Worm (Caenorhabditis elegans) whole organism, L4/young adult: ENCODE measurements around the gene such-1.

Source experiments
- W03F9.2 ChIP-seq: fragments of 150-350 bp; optimal IDR thresholded peaks from 2 replicates; lab custom pipeline; 2014; ENCODE audit warnings: missing biosample characterization, missing genetic modification characterization
- dao-5 ChIP-seq: sonication (generic microtip); optimal IDR thresholded peaks from 2 replicates; lab custom pipeline; 2016; ENCODE audit warnings: missing genotype, missing genetic modification characterization, moderate library complexity, missing compliant biosample characterization
- him-1 ChIP-seq: sonication (generic microtip); optimal IDR thresholded peaks from 2 replicates; lab custom pipeline; 2016; ENCODE audit warnings: missing genotype, missing genetic modification reagents, missing genetic modification characterization, missing compliant biosample characterization

Gene such-1

ce11 chrIII:11488662-11489349 lies 34.8 kb downstream of the such-1 start:
- TF ChIP-seq him-1 (tag; lab: Kevin White, UChicago) (no peak), dao-5 (tag; lab: Kevin White, UChicago) (no peak), W03F9.2 (tag; lab: Kevin White, UChicago) (no peak)

- TF ChIP-seq him-1 (tag; lab: Kevin White, UChicago) (no peak), dao-5 (tag; lab: Kevin White, UChicago) (no peak), W03F9.2 (tag; lab: Kevin White, UChicago) (no peak)
These were observed 36.3 kb downstream of the such-1 start, which contains the start of gene popl-5 for ce11 chrIII:11487245-11487644. Gene popl-5, minus strand, starts transcription at chrIII:11487345.

DNA sequence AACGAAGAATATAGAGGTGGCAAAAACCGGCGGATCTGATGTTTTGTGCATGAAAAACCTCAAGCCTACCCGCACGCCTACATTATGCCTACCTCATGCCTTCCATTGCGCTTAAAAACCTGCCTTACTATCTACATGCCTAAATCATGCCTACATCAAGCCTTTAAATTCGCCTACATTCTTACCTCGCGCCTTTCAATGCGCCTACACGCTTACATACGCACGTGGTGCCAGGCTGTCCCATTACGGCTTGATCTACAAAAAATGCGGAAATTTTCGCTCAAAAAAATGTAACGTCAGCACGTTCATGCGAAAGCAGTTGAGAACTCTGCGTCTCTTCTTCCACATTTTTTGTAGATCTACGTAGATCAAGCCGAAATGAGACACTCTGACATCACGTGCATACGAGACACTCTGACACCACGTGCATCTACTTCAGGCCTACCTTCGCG lies 39.4 kb downstream of the such-1 start, which contains the start of gene fbxa-220:
Gene fbxa-220, minus strand, starts transcription at position 51 of the 452 bp plus-strand sequence.
- TF ChIP-seq him-1 (tag; lab: Kevin White, UChicago) (no peak), dao-5 (tag; lab: Kevin White, UChicago) (no peak), W03F9.2 (tag; lab: Kevin White, UChicago) (no peak)

DNA sequence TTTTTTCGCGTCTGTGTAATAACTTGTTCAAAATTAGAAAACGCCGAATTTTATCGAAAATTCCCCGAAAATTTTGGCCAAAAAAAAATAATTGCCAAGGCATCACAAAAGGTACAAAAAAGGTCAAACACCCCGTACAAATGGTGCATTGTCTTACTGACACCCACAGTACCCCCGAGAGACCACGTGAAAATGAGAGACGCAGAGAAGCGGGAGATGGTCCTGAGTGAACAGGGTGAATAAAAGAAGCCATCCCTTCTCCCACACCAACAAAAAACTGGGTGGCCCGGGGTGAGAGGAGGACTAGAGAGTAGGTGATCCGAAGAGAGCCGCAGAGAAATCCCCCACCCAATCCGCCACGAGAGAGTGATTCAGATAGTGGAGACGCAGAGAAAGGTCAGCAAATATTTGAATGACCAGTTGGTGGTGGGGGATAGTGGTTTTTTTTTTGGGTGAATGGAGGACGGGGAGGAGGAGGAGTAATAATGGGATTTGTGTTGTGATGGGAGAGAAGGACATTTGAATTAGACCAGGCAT lies 42.2 kb downstream of the such-1 start:
- TF ChIP-seq dao-5 (tag; lab: Kevin White, UChicago) = no peak
- no peak for TF ChIP-seq him-1 (tag; lab: Kevin White, UChicago)
- no peak for TF ChIP-seq W03F9.2 (tag; lab: Kevin White, UChicago)

ce11 chrIII:11478468-11479363 lies 44.8 kb downstream of the such-1 start:
- TF ChIP-seq him-1 (tag; lab: Kevin White, UChicago) (no peak), W03F9.2 (tag; lab: Kevin White, UChicago) (no peak), dao-5 (tag; lab: Kevin White, UChicago) (no peak)

DNA sequence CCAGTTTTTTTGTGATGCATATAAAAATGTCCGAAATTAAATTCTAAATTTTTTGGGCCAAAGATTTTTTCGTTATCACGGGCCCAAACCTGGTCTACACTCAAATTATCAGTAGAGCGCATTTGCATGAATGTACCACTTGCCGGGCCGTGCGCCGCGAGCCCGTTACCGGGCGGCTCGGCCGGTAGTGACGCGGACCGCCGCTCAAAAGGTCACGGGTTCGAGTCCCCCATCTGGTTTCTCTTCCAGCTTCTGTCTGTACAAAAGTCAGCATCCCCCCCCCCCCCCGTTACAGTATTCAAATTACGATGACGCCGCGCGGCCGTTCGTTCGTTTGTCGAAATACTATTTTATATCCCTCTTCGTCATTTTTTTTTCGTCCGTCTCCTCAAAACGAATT lies 46.3 kb downstream of the such-1 start:
- TF ChIP-seq W03F9.2 (tag; lab: Kevin White, UChicago) = no peak
- TF ChIP-seq him-1 (tag; lab: Kevin White, UChicago) = no peak
- TF ChIP-seq dao-5 (tag; lab: Kevin White, UChicago) = no peak

DNA sequence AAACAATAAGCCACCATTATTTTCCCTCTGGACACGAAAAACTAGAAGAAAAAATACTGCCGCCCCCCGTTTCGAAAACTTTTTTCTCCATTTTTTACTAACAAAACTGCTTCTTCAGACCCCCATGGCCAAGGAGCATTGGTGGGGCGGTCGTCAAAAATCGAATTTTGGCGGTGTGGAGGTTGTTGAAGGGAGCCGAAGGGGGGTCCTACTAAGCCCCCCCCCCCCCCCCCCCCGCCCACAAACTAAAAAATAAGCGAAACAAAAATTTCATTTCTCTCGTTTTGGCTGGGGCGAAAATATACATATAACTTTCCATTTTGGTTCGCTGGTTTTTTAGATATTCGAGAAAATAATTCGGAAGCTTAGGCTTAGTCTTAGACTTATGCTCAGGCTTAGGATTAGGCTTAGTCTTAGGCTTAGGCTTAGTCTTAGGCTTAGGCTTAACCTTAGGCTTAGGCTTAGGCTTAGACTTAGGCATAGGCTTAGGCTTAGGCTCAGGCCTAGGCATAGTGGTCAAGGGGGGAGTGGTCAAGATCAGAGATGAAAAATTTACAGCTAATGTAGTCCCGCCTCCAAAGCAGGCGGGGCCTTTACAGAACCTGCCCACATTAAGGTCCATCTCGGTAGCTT lies 48.8 kb downstream of the such-1 start:
- TF ChIP-seq him-1 (tag; lab: Kevin White, UChicago) (no peak), dao-5 (tag; lab: Kevin White, UChicago) (no peak), W03F9.2 (tag; lab: Kevin White, UChicago) (no peak)

DNA sequence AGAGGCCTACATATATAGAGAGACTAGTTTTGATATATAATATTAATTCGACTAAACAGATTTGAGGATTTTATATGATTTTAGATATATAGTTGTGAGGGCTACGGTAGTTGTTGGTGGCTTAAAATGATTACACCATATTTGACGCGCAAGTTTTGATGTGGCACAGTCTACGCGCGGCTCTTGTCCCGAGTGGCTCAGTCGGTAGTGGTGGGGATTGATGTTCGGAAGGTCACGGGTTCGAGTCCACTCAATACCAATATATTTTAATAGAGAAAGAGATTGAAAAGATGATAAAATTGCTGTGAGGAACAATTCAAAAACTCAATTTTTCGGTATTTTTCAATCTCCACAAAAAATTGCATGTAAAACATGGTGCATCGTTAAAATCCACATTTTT lies 50.7 kb downstream of the such-1 start:
- TF ChIP-seq him-1 (tag; lab: Kevin White, UChicago) = no peak
- TF ChIP-seq W03F9.2 (tag; lab: Kevin White, UChicago) = no peak
- TF ChIP-seq dao-5 (tag; lab: Kevin White, UChicago) = no peak

ce11 chrIII:11471336-11471735 lies 52.2 kb downstream of the such-1 start:
- TF ChIP-seq him-1 (tag; lab: Kevin White, UChicago) (no peak), W03F9.2 (tag; lab: Kevin White, UChicago) (no peak), dao-5 (tag; lab: Kevin White, UChicago) (no peak)

- no peak for TF ChIP-seq him-1 (tag; lab: Kevin White, UChicago)
- no peak for TF ChIP-seq dao-5 (tag; lab: Kevin White, UChicago)
- TF ChIP-seq W03F9.2 (tag; lab: Kevin White, UChicago) = no peak
These were observed 53.2 kb downstream of the such-1 start, which contains the start of gene bed-2 for ce11 chrIII:11470311-11470858. Gene bed-2, minus strand, starts transcription at chrIII:11470808.

- no peak for TF ChIP-seq him-1 (tag; lab: Kevin White, UChicago)
- no peak for TF ChIP-seq dao-5 (tag; lab: Kevin White, UChicago)
- no peak for TF ChIP-seq W03F9.2 (tag; lab: Kevin White, UChicago)
These were observed 55.7 kb downstream of the such-1 start for ce11 chrIII:11467631-11468481.
